Worm (Caenorhabditis elegans): ENCODE measurements around the gene lin-39.

DNA sequence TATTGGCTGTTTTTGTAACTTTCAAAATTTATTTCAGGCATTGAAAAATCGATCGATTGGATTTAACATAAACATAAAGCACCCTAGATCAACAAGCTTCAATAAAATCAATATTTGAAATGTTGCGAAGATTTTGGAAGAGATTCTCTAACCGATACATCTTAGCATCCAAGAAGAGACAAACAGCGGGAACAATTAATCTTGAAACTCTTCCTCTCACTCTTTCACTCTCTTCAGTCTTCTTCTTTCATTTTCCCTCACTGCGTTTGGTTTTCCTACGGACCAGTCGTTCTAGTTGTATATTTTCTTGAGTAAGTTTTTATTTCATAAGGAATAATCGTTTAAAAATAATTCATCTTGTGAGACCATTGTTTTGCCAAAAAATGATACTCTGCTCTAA is 3.4 kb downstream of the lin-39 start:
- no peak for TF ChIP-seq saeg-2 (GFP tag; IDR thresholded peaks at IDR 0.05)
- TF ChIP-seq aha-1 (tag), result no peak
- no peak for TF ChIP-seq skn-1 (tag; optimal IDR thresholded peaks at IDR 0.05)
- TF ChIP-seq lin-39 (tag; optimal IDR thresholded peaks at IDR 0.05), result no peak
- TF ChIP-seq Y75B8A.6 (GFP tag; IDR thresholded peaks at IDR 0.05), result no peak
- no peak for TF ChIP-seq ceh-82 (tag; optimal IDR thresholded peaks at IDR 0.05)
- no peak for TF ChIP-seq unc-39 (tag; optimal IDR thresholded peaks at IDR 0.05)
- TF ChIP-seq dmd-6 (GFP tag; IDR thresholded peaks at IDR 0.05), result no peak
- TF ChIP-seq lsy-2 (tag; optimal IDR thresholded peaks at IDR 0.05), result no peak
- no peak for TF ChIP-seq zag-1 (tag; optimal IDR thresholded peaks at IDR 0.05)
- no peak for TF ChIP-seq lin-15B (tag; optimal IDR thresholded peaks at IDR 0.05)
- no peak for TF ChIP-seq nhr-237 (tag; optimal IDR thresholded peaks at IDR 0.05)

Data from whole organism, L4 larva.